Worm (Caenorhabditis elegans) whole organism, L4 larva: ENCODE results near the gene ceh-86.

Experiments used
- F26F4.8 ChIP-seq: fragments of 200-800 bp; sonication (Bioruptor generic); conservative IDR thresholded peaks from 2 replicates; pipeline ENCODE4 v1.3.6; 2022; ENCODE audit warnings: missing genetic modification characterization, missing compliant biosample characterization
- F49E8.2 ChIP-seq: sonication (generic microtip); optimal IDR thresholded peaks from 2 replicates; lab custom pipeline; 2016; ENCODE audit warnings: missing compliant biosample characterization, mild to moderate bottlenecking, missing genetic modification characterization, borderline replicate concordance
- T20F7.1 ChIP-seq: fragments of 200-800 bp; sonication (Bioruptor generic); optimal IDR thresholded peaks from 2 replicates; lab custom pipeline; 2018; ENCODE audit warnings: mild to moderate bottlenecking, missing genetic modification characterization, missing compliant biosample characterization
- Y5F2A.4 ChIP-seq: fragments of 200-800 bp; sonication (Bioruptor generic); optimal IDR thresholded peaks from 2 replicates; lab custom pipeline; 2018; ENCODE audit warnings: mild to moderate bottlenecking, missing genetic modification characterization, missing compliant biosample characterization
- Y75B8A.6 ChIP-seq: fragments of 200-800 bp; sonication (Bioruptor generic); IDR thresholded peaks from 2 replicates; pipeline ENCODE4 v1.3.6; 2022; ENCODE audit warnings: missing genetic modification reagents, missing genetic modification characterization, missing compliant biosample characterization
- ZK337.2 ChIP-seq: fragments of 200-800 bp; sonication (Bioruptor generic); IDR thresholded peaks from 2 replicates; pipeline ENCODE4 v1.3.6; 2022; ENCODE audit warnings: missing genetic modification reagents, missing genetic modification characterization, missing compliant biosample characterization
- aha-1 ChIP-seq: fragments of 150-350 bp; peaks from one replicate; lab custom pipeline; 2014; ENCODE audit warnings: missing biosample characterization, missing genetic modification characterization
- aly-2 ChIP-seq: sonication (generic microtip); optimal IDR thresholded peaks from 2 replicates; lab custom pipeline; 2018; ENCODE audit warnings: missing biosample characterization, missing genetic modification characterization
- arid-1 ChIP-seq: fragments of 200-800 bp; sonication (Bioruptor generic); conservative IDR thresholded peaks from 2 replicates; pipeline ENCODE4 v1.3.6; 2022; ENCODE audit warnings: missing genetic modification reagents, missing genetic modification characterization, missing compliant biosample characterization
- attf-4 ChIP-seq: sonication (generic microtip); optimal IDR thresholded peaks from 3 replicates; lab custom pipeline; 2017; ENCODE audit warnings: missing biosample characterization, missing genetic modification characterization
- ceh-28 ChIP-seq: fragments of 150-350 bp; optimal IDR thresholded peaks from 2 replicates; lab custom pipeline; 2014; ENCODE audit warnings: missing biosample characterization, missing genetic modification reagents, missing genetic modification characterization
- ceh-32 ChIP-seq: sonication (generic microtip); optimal IDR thresholded peaks from 2 replicates; lab custom pipeline; 2016; ENCODE audit warnings: mild to moderate bottlenecking, missing genetic modification characterization, missing compliant biosample characterization; ENCODE audit not compliant: poor library complexity
- ces-1 ChIP-seq: fragments of 150-350 bp; sonication (generic microtip); optimal IDR thresholded peaks from 4 replicates; lab custom pipeline; 2014; ENCODE audit warnings: missing biosample characterization, missing genetic modification reagents, missing genetic modification characterization
- cey-2 ChIP-seq: sonication (generic microtip); optimal IDR thresholded peaks from 3 replicates; lab custom pipeline; 2017; ENCODE audit warnings: missing genetic modification characterization, mild to moderate bottlenecking, missing compliant biosample characterization, antibody characterized with exemption, borderline replicate concordance; ENCODE audit not compliant: insufficient read depth
- daf-19 ChIP-seq: fragments of 200-800 bp; sonication (Bioruptor generic); conservative IDR thresholded peaks from 2 replicates; pipeline ENCODE4 v1.3.6; 2022; ENCODE audit warnings: missing genetic modification characterization, missing compliant biosample characterization
- daf-8 ChIP-seq: fragments of 200-800 bp; sonication (Bioruptor generic); IDR thresholded peaks from 2 replicates; pipeline ENCODE4 v1.3.6; 2022; ENCODE audit warnings: missing genetic modification characterization, missing compliant biosample characterization
- dmd-8 ChIP-seq: fragments of 200-800 bp; sonication (Bioruptor generic); IDR thresholded peaks from 2 replicates; pipeline ENCODE4 v1.3.6; 2022; ENCODE audit warnings: missing genetic modification characterization, missing compliant biosample characterization
- dpl-1 ChIP-seq: fragments of 150-350 bp; optimal IDR thresholded peaks from 2 replicates; lab custom pipeline; 2014; ENCODE audit warnings: missing biosample characterization, missing genetic modification reagents, missing genetic modification characterization
- duxl-1 ChIP-seq: sonication (generic microtip); optimal IDR thresholded peaks from 2 replicates; lab custom pipeline; 2016; ENCODE audit warnings: mild to moderate bottlenecking, missing genetic modification characterization, moderate library complexity, missing compliant biosample characterization; ENCODE audit not compliant: poor library complexity
- dve-1 ChIP-seq: sonication (generic microtip); optimal IDR thresholded peaks from 2 replicates; lab custom pipeline; 2017; ENCODE audit warnings: antibody characterized with exemption, mild to moderate bottlenecking, missing genetic modification characterization, missing compliant biosample characterization; ENCODE audit not compliant: insufficient read depth
- egl-43 ChIP-seq: fragments of 200-800 bp; sonication (Bioruptor generic); IDR thresholded peaks from 2 replicates; pipeline ENCODE4 v1.3.6; 2022; ENCODE audit warnings: missing genetic modification reagents, missing genetic modification characterization, missing compliant biosample characterization
- fkh-10 ChIP-seq: fragments of 150-350 bp; optimal IDR thresholded peaks from 2 replicates; lab custom pipeline; 2014; ENCODE audit warnings: missing biosample characterization, missing genetic modification reagents, missing genetic modification characterization
- hmg-1.1 ChIP-seq: fragments of 200-800 bp; sonication (Bioruptor generic); IDR thresholded peaks from 2 replicates; pipeline ENCODE4 v1.3.6; 2022; ENCODE audit warnings: missing genetic modification reagents, missing genetic modification characterization, missing compliant biosample characterization
- lin-13 ChIP-seq: fragments of 150-350 bp; optimal IDR thresholded peaks from 2 replicates; lab custom pipeline; 2014; ENCODE audit warnings: missing biosample characterization, missing genetic modification reagents, missing genetic modification characterization
- lin-15B ChIP-seq: fragments of 150-350 bp; sonication (generic microtip); optimal IDR thresholded peaks from 3 replicates; lab custom pipeline; 2014; ENCODE audit warnings: missing biosample characterization, missing genetic modification characterization
- lin-38 ChIP-seq: fragments of 200-800 bp; sonication (Bioruptor generic); IDR thresholded peaks from 2 replicates; pipeline ENCODE4 v1.3.6; 2022; ENCODE audit warnings: missing genetic modification reagents, missing genetic modification characterization, missing compliant biosample characterization
- lin-39 ChIP-seq: fragments of 150-350 bp; optimal IDR thresholded peaks from 2 replicates; lab custom pipeline; 2014; ENCODE audit warnings: missing biosample characterization, missing genetic modification reagents, missing genetic modification characterization
- lsy-2 ChIP-seq, 2 experiments: fragments of 150-350 bp in 1 of 2; sonication (generic microtip) in 1 of 2; optimal IDR thresholded peaks; 2 replicates each; lab custom pipeline; 2014 to 2017; ENCODE audit warnings: missing biosample characterization in 2 of 2, missing genetic modification characterization in 2 of 2
- mep-1 ChIP-seq: fragments of 150-350 bp; sonication (generic microtip); optimal IDR thresholded peaks from 3 replicates; lab custom pipeline; 2014; ENCODE audit warnings: missing biosample characterization, missing genetic modification characterization
- mxl-2 ChIP-seq: fragments of 200-800 bp; sonication (Bioruptor generic); conservative IDR thresholded peaks from 2 replicates; pipeline ENCODE4 v1.3.6; 2022; ENCODE audit warnings: missing genetic modification reagents, missing genetic modification characterization, missing compliant biosample characterization
- nhr-10 ChIP-seq: fragments of 150-350 bp; optimal IDR thresholded peaks from 2 replicates; lab custom pipeline; 2014; ENCODE audit warnings: missing biosample characterization, missing genetic modification characterization
- nhr-111 ChIP-seq: fragments of 200-800 bp; sonication (Bioruptor generic); optimal IDR thresholded peaks from 2 replicates; lab custom pipeline; 2018; ENCODE audit warnings: mild to moderate bottlenecking, missing genetic modification characterization, missing compliant biosample characterization
- nhr-28 ChIP-seq: fragments of 150-350 bp; optimal IDR thresholded peaks from 2 replicates; lab custom pipeline; 2014; ENCODE audit warnings: missing biosample characterization, missing genetic modification characterization
- nhr-6 ChIP-seq: fragments of 150-350 bp; optimal IDR thresholded peaks from 2 replicates; lab custom pipeline; 2014; ENCODE audit warnings: missing biosample characterization, missing genetic modification characterization
- nhr-76 ChIP-seq: fragments of 150-350 bp; optimal IDR thresholded peaks from 2 replicates; lab custom pipeline; 2014; ENCODE audit warnings: missing biosample characterization, missing genetic modification characterization
- rbr-2 ChIP-seq: sonication (generic microtip); optimal IDR thresholded peaks from 2 replicates; lab custom pipeline; 2016; ENCODE audit warnings: missing genotype, missing genetic modification characterization, missing compliant biosample characterization
- set-16 ChIP-seq: fragments of 200-800 bp; sonication (Bioruptor generic); IDR thresholded peaks from 2 replicates; pipeline ENCODE4 v1.3.6; 2022; ENCODE audit warnings: missing genetic modification reagents, missing genetic modification characterization, missing compliant biosample characterization
- zfp-2 ChIP-seq: sonication (generic microtip); optimal IDR thresholded peaks from 2 replicates; lab custom pipeline; 2016; ENCODE audit warnings: mild to moderate bottlenecking, missing genetic modification characterization, missing compliant biosample characterization
- zip-2 ChIP-seq: fragments of 150-350 bp; optimal IDR thresholded peaks from 2 replicates; lab custom pipeline; 2014; ENCODE audit warnings: missing biosample characterization, missing genetic modification characterization

The ceh-86 gene

DNA sequence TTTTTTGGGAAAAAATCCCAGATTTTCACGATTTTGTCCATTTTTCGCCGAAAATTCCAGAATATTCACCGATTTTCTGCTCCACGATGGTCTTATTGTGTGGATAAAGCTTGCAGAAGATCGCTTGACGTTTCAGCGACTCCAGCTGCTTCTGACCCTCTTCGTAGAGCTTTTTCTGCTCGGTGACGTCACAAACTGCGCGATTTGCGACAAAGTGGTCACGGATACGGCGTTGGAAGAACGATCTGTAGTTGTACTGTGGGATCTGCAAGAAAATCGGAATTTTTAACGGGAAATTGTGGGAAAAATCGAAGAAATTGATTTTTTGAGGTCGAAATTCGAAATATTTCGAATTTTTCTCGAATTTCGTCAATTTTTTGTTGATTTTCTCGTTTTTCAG, 46.7 kb upstream of the ceh-86 start, which contains the start of gene mnat-1:
TSS of gene mnat-1 (minus strand) at position 101 of the 400 bp plus-strand sequence.
- TF ChIP-seq rbr-2 (tag; lab: Kevin White, UChicago) (no peak), duxl-1 (tag; lab: Kevin White, UChicago) (no peak), lin-15B (no peak)

DNA sequence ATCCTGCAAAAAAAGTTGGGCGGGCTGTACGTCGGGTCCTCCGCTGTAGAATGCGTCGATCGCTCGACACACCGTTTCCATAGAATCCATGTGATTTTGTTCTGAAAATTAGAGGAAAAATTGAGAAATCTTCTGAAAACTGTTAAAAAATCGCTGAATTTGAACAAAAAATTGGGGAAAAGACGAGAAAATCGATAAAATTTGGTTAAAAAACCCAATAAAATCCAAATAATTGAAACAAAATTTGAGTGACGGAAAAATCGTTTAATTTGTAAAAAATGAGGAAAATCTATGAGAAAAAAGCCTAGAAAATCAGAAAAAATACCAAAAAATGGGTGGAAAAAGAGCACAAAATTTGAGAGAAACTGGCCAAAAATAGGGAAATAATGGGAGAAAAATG, 41.4 kb upstream of the ceh-86 start, which contains the start of gene tsr-1:
TSS of gene tsr-1 (minus strand) at position 101 of the 400 bp plus-strand sequence.
- TF ChIP-seq aha-1 (tag; lab: Kevin White, UChicago) = peak; percentile 2
- no peak for TF ChIP-seq zfp-2 (tag; lab: Kevin White, UChicago)
- TF ChIP-seq ZK337.2 (GFP tag; lab: Robert Waterston, UW) = no peak
- TF ChIP-seq F49E8.2 = no peak

ce11 chrII:2468885-2469284, 37.0 kb upstream of the ceh-86 start:
- TF ChIP-seq F49E8.2 (no peak), nhr-76 (no peak), aha-1 (tag; lab: Kevin White, UChicago) (peak; percentile 87), ceh-28 (tag; lab: Kevin White, UChicago) (peak; percentile 83)

ce11 chrII:2458881-2459280, 27.0 kb upstream of the ceh-86 start, which contains the start of gene pqn-42:
TSS of gene pqn-42 (minus strand) at chrII:2458981.
- TF ChIP-seq egl-43 (GFP tag; lab: Robert Waterston, UW) (no peak), daf-8 (GFP tag; lab: Robert Waterston, UW) (no peak), fkh-10 (GFP tag; lab: Kevin White, UChicago) (no peak), nhr-28 (tag; lab: Kevin White, UChicago) (no peak), arid-1 (no peak), lin-39 (tag; lab: Kevin White, UChicago) (no peak), T20F7.1 (GFP tag; lab: Kevin White, UChicago) (no peak), dpl-1 (GFP tag; lab: Kevin White, UChicago) (no peak), ZK337.2 (GFP tag; lab: Robert Waterston, UW) (no peak), ces-1 (no peak)

DNA sequence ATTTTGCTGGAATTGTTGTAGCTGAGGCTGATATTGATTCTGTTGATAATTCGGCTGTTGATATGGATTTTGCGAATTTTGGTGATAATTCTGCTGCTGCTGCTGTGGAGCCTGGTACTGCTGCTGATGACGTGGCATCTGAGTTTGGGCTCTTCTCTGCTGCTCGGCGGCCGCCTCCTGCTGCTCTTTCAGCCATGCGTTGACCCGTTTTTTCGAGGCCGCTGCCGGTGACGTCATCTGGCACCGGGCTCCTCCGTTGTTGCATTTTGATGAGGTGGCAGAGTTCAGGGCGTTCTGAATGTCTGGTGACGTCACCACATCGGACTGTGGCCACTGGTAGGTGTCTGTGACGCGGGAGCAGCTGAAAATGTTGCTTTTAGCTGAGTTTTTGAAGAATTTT, 25.1 kb upstream of the ceh-86 start:
- TF ChIP-seq mep-1 (tag; lab: Kevin White, UChicago) (no peak), ceh-28 (tag; lab: Kevin White, UChicago) (no peak), set-16 (GFP tag; lab: Robert Waterston, UW) (peak; percentile 87), lin-38 (no peak)

- no peak for TF ChIP-seq nhr-6
- TF ChIP-seq lin-13 = peak; percentile 56
- peak in 1 of 2 experiments; percentile 61 for TF ChIP-seq lsy-2 (tag; optimal IDR thresholded peaks at IDR 0.05; lab: Kevin White, UChicago)
- no peak for TF ChIP-seq dmd-8 (GFP tag; lab: Robert Waterston, UW)
- peak; percentile 86 for TF ChIP-seq aha-1 (tag; lab: Kevin White, UChicago)
Observed at ce11 chrII:2455931-2456576, 24.2 kb upstream of the ceh-86 start.

DNA sequence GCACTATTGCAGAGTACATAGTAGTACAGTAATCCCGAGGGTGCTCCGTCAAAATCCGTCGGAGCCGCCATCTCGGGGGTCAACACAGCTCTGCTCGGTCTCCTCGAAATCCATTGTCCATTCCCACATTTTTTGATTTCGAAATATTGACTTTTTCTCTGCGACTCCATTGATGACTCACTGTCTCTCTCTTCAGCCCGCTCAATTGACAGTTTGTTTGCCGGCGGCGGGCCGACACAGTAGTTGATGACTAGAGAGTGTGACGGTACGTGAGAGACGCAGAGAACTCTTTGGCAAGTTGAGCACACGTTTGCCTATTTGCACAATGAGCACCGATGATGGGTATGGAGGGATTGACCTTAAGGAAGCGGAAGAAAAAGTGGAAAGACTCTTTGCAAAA, 22.9 kb upstream of the ceh-86 start:
- TF ChIP-seq F26F4.8 (GFP tag; lab: Robert Waterston, UW) (no peak), ceh-32 (tag; lab: Kevin White, UChicago) (no peak), attf-4 (no peak), cey-2 (no peak), dve-1 (tag; lab: Kevin White, UChicago) (peak; percentile 62), nhr-111 (GFP tag; lab: Kevin White, UChicago) (no peak), aly-2 (no peak), ZK337.2 (GFP tag; lab: Robert Waterston, UW) (no peak), duxl-1 (tag; lab: Kevin White, UChicago) (no peak), zip-2 (tag; lab: Kevin White, UChicago) (no peak), mxl-2 (GFP tag; lab: Robert Waterston, UW) (no peak), hmg-1.1 (GFP tag; lab: Robert Waterston, UW) (no peak; the same call in 1 of the 2 replicates), daf-19 (GFP tag; lab: Robert Waterston, UW) (no peak), Y5F2A.4 (GFP tag; lab: Kevin White, UChicago) (no peak), nhr-10 (no peak), lin-39 (tag; lab: Kevin White, UChicago) (no peak), lin-15B (no peak), Y75B8A.6 (no peak)
